Fruit fly (Drosophila melanogaster) whole organism, embryonic: ENCODE results near the gene RfC3.

ENCODE experiments used
- BtbVII ChIP-seq: fragments of 200-800 bp; sonication (Bioruptor generic); optimal IDR thresholded peaks from 3 replicates; lab custom pipeline; 2017; ENCODE audit warnings: missing biosample characterization, mild to moderate bottlenecking, missing genetic modification characterization
- CG10959 ChIP-seq: fragments of 200-800 bp; sonication (Bioruptor generic); IDR thresholded peaks from 2 replicates; pipeline ENCODE4 v1.3.6; 2022; ENCODE audit warnings: missing biosample characterization, missing genetic modification characterization
- CG12155 ChIP-seq: fragments of 200-800 bp; sonication (Bioruptor generic); optimal IDR thresholded peaks from 3 replicates; lab custom pipeline; 2016; ENCODE audit warnings: missing biosample characterization, missing genetic modification characterization
- CG12391 ChIP-seq: fragments of 200-800 bp; sonication (Bioruptor generic); optimal IDR thresholded peaks from 3 replicates; lab custom pipeline; 2018; ENCODE audit warnings: missing biosample characterization, mild to moderate bottlenecking, missing genetic modification characterization, moderate library complexity
- CG12769 ChIP-seq: fragments of 200-800 bp; sonication (Bioruptor generic); optimal IDR thresholded peaks from 2 replicates; lab custom pipeline; 2019; ENCODE audit warnings: missing biosample characterization, mild to moderate bottlenecking, missing genetic modification characterization, moderate library complexity
- CG14050 ChIP-seq: fragments of 200-800 bp; sonication (Bioruptor generic); IDR thresholded peaks from 3 replicates; pipeline ENCODE4 v1.3.6; 2022; ENCODE audit warnings: missing biosample characterization, missing genetic modification characterization
- CG1603 ChIP-seq: fragments of 200-800 bp; sonication (Bioruptor generic); optimal IDR thresholded peaks from 2 replicates; lab custom pipeline; 2019; ENCODE audit warnings: missing biosample characterization, mild to moderate bottlenecking, missing genetic modification characterization, moderate library complexity
- CG17829 ChIP-seq: fragments of 200-800 bp; optimal IDR thresholded peaks from 2 replicates; lab custom pipeline; 2019; ENCODE audit warnings: missing biosample characterization, mild to moderate bottlenecking, missing genetic modification characterization, moderate library complexity
- CG17912 ChIP-seq: fragments of 200-800 bp; sonication (Bioruptor generic); optimal IDR thresholded peaks from 2 replicates; lab custom pipeline; 2018; ENCODE audit warnings: missing biosample characterization, mild to moderate bottlenecking, missing genetic modification characterization
- CG1832 ChIP-seq: fragments of 200-800 bp; sonication (Bioruptor generic); optimal IDR thresholded peaks from 2 replicates; lab custom pipeline; 2017; ENCODE audit warnings: missing biosample characterization, mild to moderate bottlenecking, missing genetic modification characterization, inconsistent platforms
- CG18476 ChIP-seq: fragments of 200-800 bp; sonication (Bioruptor generic); optimal IDR thresholded peaks from 2 replicates; lab custom pipeline; 2016; ENCODE audit warnings: missing biosample characterization, mild to moderate bottlenecking, missing genetic modification characterization
- CG18599 ChIP-seq: fragments of 200-800 bp; sonication (Bioruptor generic); optimal IDR thresholded peaks from 3 replicates; lab custom pipeline; 2017; ENCODE audit warnings: missing biosample characterization, missing genetic modification characterization, mild to moderate bottlenecking, moderate library complexity, missing genetic modification reagents
- CG33213 ChIP-seq: fragments of 200-800 bp; sonication (Bioruptor generic); optimal IDR thresholded peaks from 3 replicates; lab custom pipeline; 2016; ENCODE audit warnings: missing biosample characterization, missing genetic modification characterization
- CG4617 ChIP-seq: fragments of 200-800 bp; sonication (Bioruptor generic); optimal IDR thresholded peaks from 3 replicates; lab custom pipeline; 2016; ENCODE audit warnings: missing biosample characterization, missing genetic modification characterization, borderline replicate concordance
- CG6175 ChIP-seq: fragments of 200-800 bp; sonication (Bioruptor generic); IDR thresholded peaks from 3 replicates; pipeline ENCODE4 v1.3.6; 2022; ENCODE audit warnings: missing biosample characterization, missing genetic modification characterization
- CG6791 ChIP-seq: fragments of 200-800 bp; sonication (Bioruptor generic); IDR thresholded peaks from 3 replicates; pipeline ENCODE4 v1.3.6; 2022; ENCODE audit warnings: missing biosample characterization, missing genetic modification characterization; ENCODE audit not compliant: partially characterized antibody
- Chrac-16 ChIP-seq: fragments of 200-800 bp; sonication (Bioruptor generic); optimal IDR thresholded peaks from 3 replicates; lab custom pipeline; 2016; ENCODE audit warnings: missing biosample characterization, missing genetic modification characterization
- CrebB ChIP-seq: fragments of 200-800 bp; sonication (Bioruptor generic); optimal IDR thresholded peaks from 3 replicates; lab custom pipeline; 2018; ENCODE audit warnings: missing biosample characterization, mild to moderate bottlenecking, missing genetic modification characterization
- D19A ChIP-seq: fragments of 200-800 bp; optimal IDR thresholded peaks from 3 replicates; lab custom pipeline; 2019; ENCODE audit warnings: missing biosample characterization, mild to moderate bottlenecking, missing genetic modification characterization, moderate library complexity
- Doc3 ChIP-seq: fragments of 200-800 bp; sonication (Bioruptor generic); IDR thresholded peaks from 3 replicates; pipeline ENCODE4 v1.3.6; 2022; ENCODE audit warnings: missing biosample characterization, missing genetic modification characterization; ENCODE audit not compliant: partially characterized antibody
- Eip74EF ChIP-seq, 2 experiments: fragments of 200-800 bp in 1 of 2; fragments of >200 bp in 1 of 2; sonication (Bioruptor generic) in 1 of 2; optimal IDR thresholded peaks; 2 replicates each; lab custom pipeline; 2017 to 2019; ENCODE audit warnings: missing biosample characterization in 2 of 2, missing genetic modification characterization in 2 of 2, mild to moderate bottlenecking in 1 of 2, moderate library complexity in 1 of 2
- Ets97D ChIP-seq: fragments of 200-800 bp; sonication (Bioruptor generic); optimal IDR thresholded peaks from 3 replicates; lab custom pipeline; 2016; ENCODE audit warnings: missing biosample characterization, missing genetic modification characterization
- HLH4C ChIP-seq: fragments of 200-800 bp; sonication (Bioruptor generic); IDR thresholded peaks from 3 replicates; pipeline ENCODE4 v1.3.6; 2022; ENCODE audit warnings: missing biosample characterization, missing genetic modification characterization; ENCODE audit not compliant: partially characterized antibody
- HLH54F ChIP-seq: fragments of 200-800 bp; sonication (Bioruptor generic); optimal IDR thresholded peaks from 3 replicates; lab custom pipeline; 2016; ENCODE audit warnings: missing biosample characterization, missing genetic modification characterization
- Hand ChIP-seq: fragments of 200-800 bp; sonication (Bioruptor generic); optimal IDR thresholded peaks from 2 replicates; lab custom pipeline; 2017; ENCODE audit warnings: mild to moderate bottlenecking, missing biosample characterization, missing genetic modification reagents, missing genetic modification characterization
- Hr78 ChIP-seq, 2 experiments: fragments of 200-800 bp in 1 of 2; fragments of >200 bp in 1 of 2; sonication (Bioruptor generic) in 1 of 2; optimal IDR thresholded peaks; 2 replicates each; lab custom pipeline; 2017 to 2019; ENCODE audit warnings: missing biosample characterization in 2 of 2, missing genetic modification characterization in 2 of 2, mild to moderate bottlenecking in 1 of 2, moderate library complexity in 1 of 2
- Jarid2 ChIP-seq: fragments of 200-800 bp; sonication (Bioruptor generic); optimal IDR thresholded peaks from 3 replicates; lab custom pipeline; 2017; ENCODE audit warnings: mild to moderate bottlenecking, missing biosample characterization, missing genetic modification reagents, missing genetic modification characterization
- NFAT ChIP-seq: fragments of 200-800 bp; sonication (Bioruptor generic); IDR thresholded peaks from 2 replicates; pipeline ENCODE4 v1.3.6; 2022; ENCODE audit warnings: missing biosample characterization, missing genetic modification characterization
- Rfx ChIP-seq: fragments of 200-800 bp; sonication (Bioruptor generic); IDR thresholded peaks from 2 replicates; pipeline ENCODE4 v1.3.6; 2022; ENCODE audit warnings: missing biosample characterization, missing genetic modification characterization
- Scr ChIP-seq: fragments of 200-800 bp; sonication (Bioruptor generic); IDR thresholded peaks from 2 replicates; pipeline ENCODE4 v1.3.6; 2022; ENCODE audit warnings: missing biosample characterization, missing genetic modification characterization; ENCODE audit not compliant: partially characterized antibody
- Sox102F ChIP-seq: fragments of 200-800 bp; sonication (Bioruptor generic); optimal IDR thresholded peaks from 2 replicates; lab custom pipeline; 2018; ENCODE audit warnings: missing biosample characterization, mild to moderate bottlenecking, missing genetic modification characterization, moderate library complexity
- cas ChIP-seq: fragments of 200-800 bp; sonication (Bioruptor generic); IDR thresholded peaks from 2 replicates; pipeline ENCODE4 v1.3.6; 2022; ENCODE audit warnings: missing biosample characterization, missing genetic modification characterization
- corto ChIP-seq: fragments of 200-800 bp; sonication (Bioruptor generic); optimal IDR thresholded peaks from 2 replicates; lab custom pipeline; 2016; ENCODE audit warnings: missing biosample characterization, mild to moderate bottlenecking, missing genetic modification characterization, moderate library complexity
- crc ChIP-seq: fragments of 200-800 bp; sonication (Bioruptor generic); optimal IDR thresholded peaks from 2 replicates; lab custom pipeline; 2016; ENCODE audit warnings: missing biosample characterization, missing genetic modification characterization
- crol ChIP-seq: fragments of 200-800 bp; sonication (Bioruptor generic); IDR thresholded peaks from 2 replicates; pipeline ENCODE4 v1.3.6; 2022; ENCODE audit warnings: missing biosample characterization, missing genetic modification characterization
- dati ChIP-seq: fragments of 200-800 bp; sonication (Bioruptor generic); IDR thresholded peaks from 2 replicates; pipeline ENCODE4 v1.3.6; 2022; ENCODE audit warnings: missing biosample characterization, missing genetic modification characterization
- en ChIP-seq: fragments of 200-800 bp; sonication (Bioruptor generic); optimal IDR thresholded peaks from 2 replicates; lab custom pipeline; 2016; ENCODE audit warnings: missing biosample characterization, missing genetic modification characterization
- gem ChIP-seq: fragments of 200-800 bp; sonication (Bioruptor generic); optimal IDR thresholded peaks from 2 replicates; lab custom pipeline; 2019; ENCODE audit warnings: missing biosample characterization, mild to moderate bottlenecking, missing genetic modification characterization, moderate library complexity
- ham ChIP-seq: fragments of 200-800 bp; sonication (Bioruptor generic); IDR thresholded peaks from 2 replicates; pipeline ENCODE4 v1.3.6; 2022; ENCODE audit warnings: missing biosample characterization, missing genetic modification characterization
- kni ChIP-seq: fragments of 200-800 bp; sonication (Bioruptor generic); optimal IDR thresholded peaks from 3 replicates; lab custom pipeline; 2017; ENCODE audit warnings: mild to moderate bottlenecking, missing biosample characterization, missing genetic modification reagents, missing genetic modification characterization
- maf-S ChIP-seq: fragments of 200-800 bp; sonication (Bioruptor generic); optimal IDR thresholded peaks from 2 replicates; lab custom pipeline; 2016; ENCODE audit warnings: missing biosample characterization, missing genetic modification characterization
- nau ChIP-seq: fragments of 200-800 bp; sonication (Bioruptor generic); optimal IDR thresholded peaks from 3 replicates; lab custom pipeline; 2017; ENCODE audit warnings: missing biosample characterization, mild to moderate bottlenecking, missing genetic modification characterization, missing genetic modification reagents
- odd ChIP-seq: fragments of 200-800 bp; sonication (Bioruptor generic); optimal IDR thresholded peaks from 2 replicates; lab custom pipeline; 2017; ENCODE audit warnings: missing biosample characterization, mild to moderate bottlenecking, missing genetic modification characterization
- onecut ChIP-seq: fragments of 200-800 bp; sonication (Bioruptor generic); IDR thresholded peaks from 2 replicates; pipeline ENCODE4 v1.3.6; 2022; ENCODE audit warnings: missing biosample characterization, missing genetic modification characterization
- org-1 ChIP-seq: fragments of 200-800 bp; sonication (Bioruptor generic); optimal IDR thresholded peaks from 2 replicates; lab custom pipeline; 2017; ENCODE audit warnings: missing biosample characterization, missing genetic modification characterization
- rib ChIP-seq: fragments of 200-800 bp; sonication (Bioruptor generic); IDR thresholded peaks from 2 replicates; pipeline ENCODE4 v1.3.6; 2022; ENCODE audit warnings: missing biosample characterization, missing genetic modification characterization
- schlank ChIP-seq: fragments of 200-800 bp; sonication (Bioruptor generic); optimal IDR thresholded peaks from 2 replicates; lab custom pipeline; 2018; ENCODE audit warnings: missing biosample characterization, mild to moderate bottlenecking, missing genetic modification characterization
- sob ChIP-seq: fragments of 200-800 bp; sonication (Bioruptor generic); IDR thresholded peaks from 2 replicates; pipeline ENCODE4 v1.3.6; 2022; ENCODE audit warnings: missing biosample characterization, missing genetic modification characterization
- twi ChIP-seq: fragments of 200-800 bp; optimal IDR thresholded peaks from 2 replicates; lab custom pipeline; 2019; ENCODE audit warnings: missing biosample characterization, mild to moderate bottlenecking, missing genetic modification characterization, moderate library complexity
- unc-4 ChIP-seq: fragments of 200-800 bp; sonication (Bioruptor generic); IDR thresholded peaks from 2 replicates; pipeline ENCODE4 v1.3.6; 2022; ENCODE audit warnings: missing biosample characterization, missing genetic modification characterization; ENCODE audit not compliant: partially characterized antibody

RfC3 gene

DNA sequence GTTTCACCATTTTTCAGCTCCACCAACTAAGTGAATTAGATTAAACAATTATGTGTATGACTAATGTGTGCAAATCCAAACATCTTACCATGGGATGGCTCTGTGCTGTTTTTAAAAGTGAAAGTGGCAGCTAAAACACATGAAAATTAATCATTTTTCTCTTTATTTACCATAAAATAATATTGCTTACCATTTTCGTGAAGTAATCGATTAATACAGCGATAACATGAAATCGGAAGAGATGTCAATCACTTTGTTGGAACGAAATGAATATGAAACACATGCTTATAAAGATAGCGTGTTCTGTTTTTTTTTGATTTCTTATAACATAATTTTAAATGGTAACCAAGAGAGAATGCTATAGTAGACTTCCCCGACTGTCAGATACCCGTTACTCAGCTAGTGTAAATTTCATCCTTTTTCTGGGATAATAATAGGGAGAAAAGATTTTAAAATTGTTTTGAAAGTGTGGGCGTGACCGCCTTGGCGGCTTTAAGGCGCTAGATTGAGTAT, 15.1 kb upstream of the RfC3 start (continued):
- TF ChIP-seq sob (GFP tag; lab: Robert Waterston, UW) (no peak), CG10959 (GFP tag; lab: Robert Waterston, UW) (no peak), Hand (no peak), twi (tag; lab: Kevin White, UChicago) (no peak), CG14050 (GFP tag; lab: Robert Waterston, UW) (no peak), CG17829 (tag; lab: Kevin White, UChicago) (no peak), CG1603 (peak; percentile 91), schlank (no peak), HLH4C (peak; percentile 67), CG6175 (GFP tag; lab: Robert Waterston, UW) (no peak), Jarid2 (GFP tag; lab: Kevin White, UChicago) (no peak), Doc3 (GFP tag; lab: Robert Waterston, UW) (0 out of 3 replicates have a peak, but pooled peaks have one; percentile 38), rib (GFP tag; lab: Robert Waterston, UW) (no peak), CG4617 (GFP tag; lab: Kevin White, UChicago) (peak; percentile 57), CG33213 (no peak), maf-S (GFP tag; lab: Kevin White, UChicago) (no peak), en (GFP tag; lab: Kevin White, UChicago) (no peak), CG6791 (GFP tag; lab: Robert Waterston, UW) (peak; percentile 32; the same call in 1 of the 3 replicates), HLH54F (no peak), CG12155 (GFP tag; lab: Kevin White, UChicago) (no peak), Ets97D (peak; percentile 27), corto (no peak), CG1832 (no peak), CG17912 (GFP tag; lab: Kevin White, UChicago) (no peak), Chrac-16 (no peak), ham (GFP tag; lab: Robert Waterston, UW) (no peak), nau (GFP tag; lab: Kevin White, UChicago) (no peak), CG18476 (GFP tag; lab: Kevin White, UChicago) (no peak), NFAT (GFP tag; lab: Robert Waterston, UW) (no peak), Eip74EF (GFP tag; optimal IDR thresholded peaks at IDR 0.05; lab: Kevin White, UChicago) (no peak), crol (no peak), CG12769 (tag; lab: Kevin White, UChicago) (no peak), BtbVII (GFP tag; lab: Kevin White, UChicago) (no peak), CG18599 (GFP tag; lab: Kevin White, UChicago) (no peak), dati (GFP tag; lab: Robert Waterston, UW) (no peak), Sox102F (GFP tag; lab: Kevin White, UChicago) (no peak), onecut (no peak), D19A (no peak), Rfx (no peak), odd (GFP tag; lab: Kevin White, UChicago) (no peak), unc-4 (GFP tag; lab: Robert Waterston, UW) (peak; percentile 56; the same call in 1 of the 2 replicates), crc (GFP tag; lab: Kevin White, UChicago) (no peak), gem (tag; lab: Kevin White, UChicago) (no peak), Hr78 (GFP tag; optimal IDR thresholded peaks at IDR 0.05; lab: Kevin White, UChicago) (no peak), CG12391 (tag; lab: Kevin White, UChicago) (no peak), org-1 (no peak), kni (GFP tag; lab: Kevin White, UChicago) (no peak), Scr (GFP tag; lab: Robert Waterston, UW) (peak; percentile 63), cas (no peak), CrebB (tag; lab: Kevin White, UChicago) (no peak)
